Fruit fly (Drosophila melanogaster) whole organism, embryonic: ENCODE results near the gene CG14866.

Experiments
- B-H2 ChIP-seq: fragments of 200-800 bp; sonication (Bioruptor generic); optimal IDR thresholded peaks from 2 replicates; lab custom pipeline; 2018; ENCODE audit warnings: missing biosample characterization, mild to moderate bottlenecking, missing genetic modification characterization
- CG10267 ChIP-seq: fragments of 200-800 bp; sonication (Bioruptor generic); optimal IDR thresholded peaks from 2 replicates; lab custom pipeline; 2018; ENCODE audit warnings: missing biosample characterization, mild to moderate bottlenecking, missing genetic modification characterization, moderate library complexity
- CG10654 ChIP-seq: fragments of 200-800 bp; sonication (Bioruptor generic); optimal IDR thresholded peaks from 2 replicates; lab custom pipeline; 2016; ENCODE audit warnings: missing biosample characterization, missing genetic modification characterization
- CG11247 ChIP-seq: fragments of 200-800 bp; sonication (Bioruptor generic); IDR thresholded peaks from 2 replicates; pipeline ENCODE4 v1.3.6; 2022; ENCODE audit warnings: missing biosample characterization, missing genetic modification characterization
- CG12155 ChIP-seq: fragments of 200-800 bp; sonication (Bioruptor generic); optimal IDR thresholded peaks from 3 replicates; lab custom pipeline; 2016; ENCODE audit warnings: missing biosample characterization, missing genetic modification characterization
- CG12769 ChIP-seq: fragments of 200-800 bp; sonication (Bioruptor generic); optimal IDR thresholded peaks from 2 replicates; lab custom pipeline; 2019; ENCODE audit warnings: missing biosample characterization, mild to moderate bottlenecking, missing genetic modification characterization, moderate library complexity
- CG17359 ChIP-seq: fragments of 200-800 bp; sonication (Bioruptor generic); optimal IDR thresholded peaks from 3 replicates; lab custom pipeline; 2018; ENCODE audit warnings: missing biosample characterization, mild to moderate bottlenecking, missing genetic modification characterization, moderate library complexity
- CG17361 ChIP-seq: fragments of 200-800 bp; sonication (Bioruptor generic); IDR thresholded peaks from 3 replicates; pipeline ENCODE4 v1.3.6; 2022; ENCODE audit warnings: missing biosample characterization, missing genetic modification characterization
- CG17612 ChIP-seq: fragments of 200-800 bp; sonication (Bioruptor generic); IDR thresholded peaks from 2 replicates; pipeline ENCODE4 v1.3.6; 2022; ENCODE audit warnings: missing biosample characterization, missing genetic modification characterization
- CG30403 ChIP-seq: fragments of 200-800 bp; sonication (Bioruptor generic); optimal IDR thresholded peaks from 3 replicates; lab custom pipeline; 2016; ENCODE audit warnings: missing biosample characterization, missing genetic modification characterization
- CG3838 ChIP-seq: fragments of 200-800 bp; sonication (Bioruptor generic); optimal IDR thresholded peaks from 3 replicates; lab custom pipeline; 2016; ENCODE audit warnings: missing biosample characterization, missing genetic modification characterization
- CG4282 ChIP-seq: fragments of 200-800 bp; sonication (Bioruptor generic); optimal IDR thresholded peaks from 2 replicates; lab custom pipeline; 2016; ENCODE audit warnings: missing biosample characterization, missing genetic modification characterization
- CG4617 ChIP-seq: fragments of 200-800 bp; sonication (Bioruptor generic); optimal IDR thresholded peaks from 3 replicates; lab custom pipeline; 2016; ENCODE audit warnings: missing biosample characterization, missing genetic modification characterization, borderline replicate concordance
- CG6272 ChIP-seq: fragments of 200-800 bp; sonication (Bioruptor generic); IDR thresholded peaks from 2 replicates; pipeline ENCODE4 v1.3.6; 2022; ENCODE audit warnings: missing biosample characterization, missing genetic modification characterization
- CG6765 ChIP-seq: fragments of 200-800 bp; sonication (Bioruptor generic); optimal IDR thresholded peaks from 3 replicates; lab custom pipeline; 2017; ENCODE audit warnings: missing biosample characterization, mild to moderate bottlenecking, missing genetic modification characterization
- CG6854 ChIP-seq: fragments of 200-800 bp; sonication (Bioruptor generic); optimal IDR thresholded peaks from 3 replicates; lab custom pipeline; 2017; ENCODE audit warnings: missing biosample characterization, mild to moderate bottlenecking, missing genetic modification characterization
- CG7987 ChIP-seq: fragments of 200-800 bp; sonication (Bioruptor generic); optimal IDR thresholded peaks from 2 replicates; lab custom pipeline; 2018; ENCODE audit warnings: missing biosample characterization, mild to moderate bottlenecking, missing genetic modification characterization, moderate library complexity
- CG8089 ChIP-seq: fragments of 200-800 bp; sonication (Bioruptor generic); optimal IDR thresholded peaks from 3 replicates; lab custom pipeline; 2016; ENCODE audit warnings: missing biosample characterization, missing genetic modification characterization
- CG8359 ChIP-seq: fragments of 200-800 bp; sonication (Bioruptor generic); optimal IDR thresholded peaks from 2 replicates; lab custom pipeline; 2017; ENCODE audit warnings: missing biosample characterization, mild to moderate bottlenecking, missing genetic modification characterization, borderline replicate concordance
- CG8478 ChIP-seq: fragments of >200 bp; optimal IDR thresholded peaks from 2 replicates; lab custom pipeline; 2018
- CkIIα-i1 ChIP-seq: fragments of 200-800 bp; sonication (Bioruptor generic); IDR thresholded peaks from 2 replicates; pipeline ENCODE4 v1.3.6; 2022; ENCODE audit warnings: missing biosample characterization, missing genetic modification characterization
- Dip3 ChIP-seq: fragments of 200-800 bp; sonication (Bioruptor generic); optimal IDR thresholded peaks from 3 replicates; lab custom pipeline; 2016; ENCODE audit warnings: missing biosample characterization, missing genetic modification characterization
- E2f2 ChIP-seq: fragments of 200-800 bp; sonication (Bioruptor generic); IDR thresholded peaks from 2 replicates; pipeline ENCODE4 v1.3.6; 2022; ENCODE audit warnings: missing biosample characterization, missing genetic modification characterization
- Gsc ChIP-seq: fragments of 200-800 bp; sonication (Bioruptor generic); IDR thresholded peaks from 2 replicates; pipeline ENCODE4 v1.3.6; 2022; ENCODE audit warnings: missing biosample characterization, missing genetic modification characterization
- HLH4C ChIP-seq: fragments of 200-800 bp; sonication (Bioruptor generic); IDR thresholded peaks from 3 replicates; pipeline ENCODE4 v1.3.6; 2022; ENCODE audit warnings: missing biosample characterization, missing genetic modification characterization; ENCODE audit not compliant: partially characterized antibody
- Med ChIP-seq: fragments of 200-800 bp; sonication (Bioruptor generic); peaks from one replicate; lab custom pipeline; 2016; ENCODE audit warnings: missing biosample characterization, missing genetic modification characterization, mild to moderate bottlenecking, inconsistent platforms, moderate library complexity
- Nf-YB ChIP-seq: fragments of 200-800 bp; sonication (Bioruptor generic); optimal IDR thresholded peaks from 3 replicates; lab custom pipeline; 2019; ENCODE audit warnings: missing biosample characterization, mild to moderate bottlenecking, missing genetic modification characterization, moderate library complexity
- Pdp1 ChIP-seq, 2 experiments: fragments of 200-800 bp; sonication (Bioruptor generic); optimal IDR thresholded peaks; 3 replicates each; lab custom pipeline; 2016; ENCODE audit warnings: missing biosample characterization in 2 of 2, missing genetic modification characterization in 2 of 2, mild to moderate bottlenecking in 1 of 2, moderate library complexity in 1 of 2
- Sox100B ChIP-seq: fragments of 200-800 bp; sonication (Bioruptor generic); optimal IDR thresholded peaks from 3 replicates; lab custom pipeline; 2018; ENCODE audit warnings: missing biosample characterization, mild to moderate bottlenecking, missing genetic modification characterization
- TFAM ChIP-seq: fragments of 200-800 bp; sonication (Bioruptor generic); optimal IDR thresholded peaks from 2 replicates; lab custom pipeline; 2017; ENCODE audit warnings: missing biosample characterization, missing genetic modification characterization, inconsistent platforms
- Xbp1 ChIP-seq: fragments of 200-800 bp; sonication (Bioruptor generic); optimal IDR thresholded peaks from 3 replicates; lab custom pipeline; 2016; ENCODE audit warnings: missing biosample characterization, mild to moderate bottlenecking, missing genetic modification characterization
- YL-1 ChIP-seq: fragments of 200-800 bp; sonication (Bioruptor generic); optimal IDR thresholded peaks from 3 replicates; lab custom pipeline; 2017; ENCODE audit warnings: missing biosample characterization, mild to moderate bottlenecking, missing genetic modification characterization
- al ChIP-seq: fragments of 200-800 bp; sonication (Bioruptor generic); IDR thresholded peaks from 2 replicates; pipeline ENCODE4 v1.3.6; 2022; ENCODE audit warnings: missing biosample characterization, missing genetic modification characterization
- bcd ChIP-seq: fragments of 200-800 bp; sonication (Bioruptor generic); optimal IDR thresholded peaks from 2 replicates; lab custom pipeline; 2017; ENCODE audit warnings: missing biosample characterization, mild to moderate bottlenecking, missing genetic modification characterization
- dm ChIP-seq: fragments of 200-800 bp; sonication (Bioruptor generic); optimal IDR thresholded peaks from 3 replicates; lab custom pipeline; 2016; ENCODE audit warnings: missing biosample characterization, missing genetic modification characterization
- en ChIP-seq: fragments of 200-800 bp; sonication (Bioruptor generic); optimal IDR thresholded peaks from 2 replicates; lab custom pipeline; 2016; ENCODE audit warnings: missing biosample characterization, missing genetic modification characterization
- ewg ChIP-seq: fragments of 200-800 bp; sonication (Bioruptor generic); optimal IDR thresholded peaks from 3 replicates; lab custom pipeline; 2017; ENCODE audit warnings: mild to moderate bottlenecking, missing biosample characterization, missing genetic modification reagents, missing genetic modification characterization
- gro ChIP-seq: fragments of 200-800 bp; sonication (Bioruptor generic); optimal IDR thresholded peaks from 2 replicates; lab custom pipeline; 2016; ENCODE audit warnings: missing biosample characterization, missing genetic modification characterization
- knrl ChIP-seq: fragments of 200-800 bp; sonication (Bioruptor generic); IDR thresholded peaks from 3 replicates; pipeline ENCODE4 v1.3.6; 2022; ENCODE audit warnings: missing biosample characterization, missing genetic modification characterization; ENCODE audit not compliant: partially characterized antibody
- lbe ChIP-seq: fragments of 200-800 bp; sonication (Bioruptor generic); optimal IDR thresholded peaks from 2 replicates; lab custom pipeline; 2016; ENCODE audit warnings: missing biosample characterization, mild to moderate bottlenecking, missing genetic modification characterization
- mld ChIP-seq: fragments of 200-800 bp; sonication (Bioruptor generic); IDR thresholded peaks from 3 replicates; pipeline ENCODE4 v1.3.6; 2022; ENCODE audit warnings: missing biosample characterization, missing genetic modification characterization; ENCODE audit not compliant: partially characterized antibody
- nau ChIP-seq: fragments of 200-800 bp; sonication (Bioruptor generic); optimal IDR thresholded peaks from 3 replicates; lab custom pipeline; 2017; ENCODE audit warnings: missing biosample characterization, mild to moderate bottlenecking, missing genetic modification characterization, missing genetic modification reagents
- nerfin-2 ChIP-seq: fragments of 200-800 bp; sonication (Bioruptor generic); IDR thresholded peaks from 2 replicates; pipeline ENCODE4 v1.3.6; 2022; ENCODE audit warnings: missing biosample characterization, missing genetic modification characterization; ENCODE audit not compliant: partially characterized antibody
- peb ChIP-seq: fragments of 200-800 bp; sonication (Bioruptor generic); IDR thresholded peaks from 2 replicates; pipeline ENCODE4 v1.3.6; 2022; ENCODE audit warnings: missing biosample characterization, missing genetic modification characterization
- prd ChIP-seq, 3 experiments: fragments of >200 bp in 2 of 3; fragments of 200-800 bp in 1 of 3; sonication (Bioruptor generic) in 1 of 3; optimal IDR thresholded peaks in 2 of 3; IDR thresholded peaks in 1 of 3; 2 replicates in 2 of 3; 3 replicates in 1 of 3; pipeline versions ENCODE4 v1.3.6 to Lab custom; 2017 to 2022; ENCODE audit warnings: missing biosample characterization in 1 of 3, missing genetic modification characterization in 1 of 3
- pzg ChIP-seq: fragments of 200-800 bp; sonication (Bioruptor generic); optimal IDR thresholded peaks from 3 replicates; lab custom pipeline; 2018; ENCODE audit warnings: missing biosample characterization, mild to moderate bottlenecking, missing genetic modification characterization, moderate library complexity
- salm ChIP-seq: fragments of 200-800 bp; sonication (Bioruptor generic); optimal IDR thresholded peaks from 2 replicates; lab custom pipeline; 2018; ENCODE audit warnings: missing biosample characterization, mild to moderate bottlenecking, missing genetic modification characterization
- scrt ChIP-seq: fragments of 200-800 bp; sonication (Bioruptor generic); optimal IDR thresholded peaks from 2 replicates; lab custom pipeline; 2018; ENCODE audit warnings: missing biosample characterization, mild to moderate bottlenecking, missing genetic modification characterization, moderate library complexity
- so ChIP-seq: fragments of 200-800 bp; sonication (Bioruptor generic); IDR thresholded peaks from 3 replicates; pipeline ENCODE4 v1.3.6; 2022; ENCODE audit warnings: missing biosample characterization, missing genetic modification characterization
- tap ChIP-seq: fragments of 200-800 bp; optimal IDR thresholded peaks from 3 replicates; lab custom pipeline; 2019; ENCODE audit warnings: missing biosample characterization, mild to moderate bottlenecking, missing genetic modification characterization, moderate library complexity

CG14866 gene

DNA sequence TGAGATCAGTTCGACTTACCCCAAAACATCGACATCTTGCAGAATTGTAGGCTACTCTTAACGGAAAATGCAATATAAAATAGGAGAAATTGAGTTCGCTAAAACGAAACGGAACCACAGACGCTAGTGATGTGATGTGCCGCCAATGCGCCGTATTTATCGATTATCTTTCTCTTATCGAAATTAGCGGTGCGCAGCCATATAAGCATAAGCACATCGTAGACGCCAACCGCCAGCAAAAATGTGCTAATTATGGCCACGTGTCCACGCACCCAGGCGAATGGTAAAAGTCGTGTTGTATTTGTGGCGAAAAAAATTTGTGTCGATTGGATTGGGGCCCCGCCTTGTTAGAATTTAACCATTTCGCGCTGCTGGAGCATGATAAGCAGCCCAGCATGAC is 16.7 kb downstream of the CG14866 start, which contains the start of the genes Fkbp39 and Cyfip (continued):
- peak; percentile 60 for TF ChIP-seq CG10267 (tag; lab: Kevin White, UChicago)
- TF ChIP-seq peb (GFP tag; lab: Robert Waterston, UW), result no peak
- no peak for TF ChIP-seq CkIIα-i1 (GFP tag; lab: Robert Waterston, UW)
- peak; percentile 55 for TF ChIP-seq CG12155 (GFP tag; lab: Kevin White, UChicago)
- TF ChIP-seq CG8089 (GFP tag; lab: Kevin White, UChicago), result no peak
- 0 out of 2 replicates have a peak, but pooled peaks have one; percentile 20 for TF ChIP-seq CG11247
- TF ChIP-seq CG17612, result no peak
- TF ChIP-seq Sox100B (GFP tag; lab: Kevin White, UChicago), result no peak
- no peak for TF ChIP-seq Gsc (GFP tag; lab: Robert Waterston, UW)
- no peak for TF ChIP-seq TFAM (GFP tag; lab: Kevin White, UChicago)
- TF ChIP-seq prd (optimal IDR thresholded peaks at IDR 0.05; lab: Kevin White, UChicago), result no peak
- peak; percentile 46; the same call in 2 of the 3 replicates for TF ChIP-seq prd (GFP tag; IDR thresholded peaks at IDR 0.05; lab: Robert Waterston, UW)
- peak; percentile 78 for TF ChIP-seq E2f2 (GFP tag; lab: Robert Waterston, UW)
- 0 out of 2 replicates have a peak, but pooled peaks have one; percentile 19 for TF ChIP-seq al
- TF ChIP-seq bcd (GFP tag; lab: Kevin White, UChicago), result no peak
- peak; percentile 21 for TF ChIP-seq CG17359 (tag; lab: Kevin White, UChicago)
- no peak for TF ChIP-seq en (GFP tag; lab: Kevin White, UChicago)
- peak; percentile 85 for TF ChIP-seq gro (GFP tag; lab: Kevin White, UChicago)
- no peak for TF ChIP-seq so (GFP tag; lab: Robert Waterston, UW)
- peak; percentile 56 for TF ChIP-seq CG7987
- no peak for TF ChIP-seq CG3838 (GFP tag; lab: Kevin White, UChicago)
- TF ChIP-seq ewg, result peak; percentile 96
- TF ChIP-seq lbe (GFP tag; lab: Kevin White, UChicago), result no peak
- TF ChIP-seq Dip3, result peak; percentile 21
- TF ChIP-seq nerfin-2 (GFP tag; lab: Robert Waterston, UW), result peak; percentile 39; the same call in 1 of the 2 replicates
- peak; percentile 98 for TF ChIP-seq YL-1 (GFP tag; lab: Kevin White, UChicago)
- TF ChIP-seq CG30403 (GFP tag; lab: Kevin White, UChicago), result peak; percentile 33
- peak; percentile 98 for TF ChIP-seq CG4617 (GFP tag; lab: Kevin White, UChicago)
- TF ChIP-seq scrt, result no peak
- TF ChIP-seq CG6854 (GFP tag; lab: Kevin White, UChicago), result no peak
- TF ChIP-seq dm, result peak; percentile 97
- TF ChIP-seq B-H2 (GFP tag; lab: Kevin White, UChicago), result peak; percentile 77
- no peak for TF ChIP-seq CG8478 (lab: Kevin White, UChicago)
- peak; percentile 35 for TF ChIP-seq CG4282 (GFP tag; lab: Kevin White, UChicago)
- TF ChIP-seq CG6272 (GFP tag; lab: Robert Waterston, UW), result peak; percentile 43; the same call in 1 of the 2 replicates
- TF ChIP-seq CG8359 (GFP tag; lab: Kevin White, UChicago), result no peak
- TF ChIP-seq knrl (GFP tag; lab: Robert Waterston, UW), result peak; percentile 68
- TF ChIP-seq Pdp1 (GFP tag; optimal IDR thresholded peaks at IDR 0.05; lab: Kevin White, UChicago), result peak; percentile 30 to 90
- TF ChIP-seq mld (GFP tag; lab: Robert Waterston, UW), result peak; percentile 40; the same call in 1 of the 3 replicates
- no peak for TF ChIP-seq nau (GFP tag; lab: Kevin White, UChicago)
- TF ChIP-seq HLH4C (GFP tag; lab: Robert Waterston, UW), result peak; percentile 80
- peak; percentile 10 for TF ChIP-seq CG10654
- TF ChIP-seq CG12769, result no peak
- TF ChIP-seq salm, result no peak
- TF ChIP-seq CG17361 (GFP tag; lab: Robert Waterston, UW), result no peak
- TF ChIP-seq Xbp1 (GFP tag; lab: Kevin White, UChicago), result peak; percentile 65
- TF ChIP-seq Med (GFP tag; lab: Kevin White, UChicago), result peak; percentile 98
- peak; percentile 48 for TF ChIP-seq Nf-YB
- no peak for TF ChIP-seq tap (tag; lab: Kevin White, UChicago)
- no peak for TF ChIP-seq CG6765 (GFP tag; lab: Kevin White, UChicago)
- peak; percentile 100 for TF ChIP-seq pzg (GFP tag; lab: Kevin White, UChicago)
